Fruit fly (Drosophila melanogaster) whole organism, embryonic: Measurements from ENCODE around the gene GstD5.
A peak's percentile ranks its signal among the peaks of the same experiment; 100 is the strongest.

Source experiments
- CG10147 ChIP-seq: fragments of 200-800 bp; sonication (Bioruptor generic); optimal IDR thresholded peaks from 2 replicates; lab custom pipeline; 2019; ENCODE audit warnings: missing biosample characterization, mild to moderate bottlenecking, missing genetic modification characterization, moderate library complexity
- CG10267 ChIP-seq: fragments of 200-800 bp; sonication (Bioruptor generic); optimal IDR thresholded peaks from 2 replicates; lab custom pipeline; 2018; ENCODE audit warnings: missing biosample characterization, mild to moderate bottlenecking, missing genetic modification characterization, moderate library complexity
- CG10979 ChIP-seq: fragments of 200-800 bp; sonication (Bioruptor generic); optimal IDR thresholded peaks from 2 replicates; lab custom pipeline; 2018; ENCODE audit warnings: missing biosample characterization, mild to moderate bottlenecking, missing genetic modification characterization, moderate library complexity
- CG12391 ChIP-seq: fragments of 200-800 bp; sonication (Bioruptor generic); optimal IDR thresholded peaks from 3 replicates; lab custom pipeline; 2018; ENCODE audit warnings: missing biosample characterization, mild to moderate bottlenecking, missing genetic modification characterization, moderate library complexity
- CG13775 ChIP-seq: fragments of 200-800 bp; sonication (Bioruptor generic); optimal IDR thresholded peaks from 3 replicates; lab custom pipeline; 2017; ENCODE audit warnings: missing biosample characterization, mild to moderate bottlenecking, missing genetic modification characterization
- CG14860 ChIP-seq: fragments of 200-800 bp; sonication (Bioruptor generic); IDR thresholded peaks from 3 replicates; pipeline ENCODE4 v1.3.6; 2022; ENCODE audit warnings: missing biosample characterization, missing genetic modification characterization; ENCODE audit not compliant: partially characterized antibody
- CG15073 ChIP-seq: fragments of 200-800 bp; sonication (Bioruptor generic); optimal IDR thresholded peaks from 2 replicates; lab custom pipeline; 2016; ENCODE audit warnings: missing biosample characterization, missing genetic modification characterization
- CG1603 ChIP-seq: fragments of 200-800 bp; sonication (Bioruptor generic); optimal IDR thresholded peaks from 2 replicates; lab custom pipeline; 2019; ENCODE audit warnings: missing biosample characterization, mild to moderate bottlenecking, missing genetic modification characterization, moderate library complexity
- CG16813 ChIP-seq: fragments of 200-800 bp; sonication (Bioruptor generic); IDR thresholded peaks from 3 replicates; pipeline ENCODE4 v1.3.6; 2022; ENCODE audit warnings: missing biosample characterization, missing genetic modification characterization; ENCODE audit not compliant: partially characterized antibody
- CG16863 ChIP-seq: fragments of 200-800 bp; sonication (Bioruptor generic); optimal IDR thresholded peaks from 3 replicates; lab custom pipeline; 2016; ENCODE audit warnings: missing biosample characterization, missing genetic modification characterization
- CG17186 ChIP-seq: fragments of 200-800 bp; sonication (Bioruptor generic); optimal IDR thresholded peaks from 3 replicates; lab custom pipeline; 2017; ENCODE audit warnings: missing biosample characterization, missing genetic modification reagents, missing genetic modification characterization
- CG17612 ChIP-seq: fragments of 200-800 bp; sonication (Bioruptor generic); IDR thresholded peaks from 2 replicates; pipeline ENCODE4 v1.3.6; 2022; ENCODE audit warnings: missing biosample characterization, missing genetic modification characterization
- CG18599 ChIP-seq: fragments of 200-800 bp; sonication (Bioruptor generic); optimal IDR thresholded peaks from 3 replicates; lab custom pipeline; 2017; ENCODE audit warnings: missing biosample characterization, missing genetic modification characterization, mild to moderate bottlenecking, moderate library complexity, missing genetic modification reagents
- CG2712 ChIP-seq: fragments of 200-800 bp; optimal IDR thresholded peaks from 3 replicates; lab custom pipeline; 2019; ENCODE audit warnings: missing biosample characterization, mild to moderate bottlenecking, missing genetic modification characterization, moderate library complexity
- CG2875 ChIP-seq: fragments of 200-800 bp; sonication (Bioruptor generic); optimal IDR thresholded peaks from 2 replicates; lab custom pipeline; 2017; ENCODE audit warnings: missing biosample characterization, mild to moderate bottlenecking, missing genetic modification characterization, missing genetic modification reagents
- CG31388 ChIP-seq: fragments of 200-800 bp; sonication (Bioruptor generic); optimal IDR thresholded peaks from 2 replicates; lab custom pipeline; 2016; ENCODE audit warnings: missing biosample characterization, missing genetic modification characterization
- CG32767 ChIP-seq: fragments of 200-800 bp; sonication (Bioruptor generic); IDR thresholded peaks from 2 replicates; pipeline ENCODE4 v1.3.6; 2022; ENCODE audit warnings: missing biosample characterization, missing genetic modification characterization
- CG34422 ChIP-seq: fragments of 200-800 bp; sonication (Bioruptor generic); IDR thresholded peaks from 3 replicates; pipeline ENCODE4 v1.3.6; 2022; ENCODE audit warnings: missing biosample characterization, missing genetic modification characterization
- CG4404 ChIP-seq: fragments of 200-800 bp; sonication (Bioruptor generic); IDR thresholded peaks from 2 replicates; pipeline ENCODE4 v1.3.6; 2022; ENCODE audit warnings: missing biosample characterization, missing genetic modification characterization
- CG4424 ChIP-seq: fragments of 200-800 bp; sonication (Bioruptor generic); optimal IDR thresholded peaks from 3 replicates; lab custom pipeline; 2016; ENCODE audit warnings: missing biosample characterization, missing genetic modification characterization
- CG6791 ChIP-seq: fragments of 200-800 bp; sonication (Bioruptor generic); IDR thresholded peaks from 3 replicates; pipeline ENCODE4 v1.3.6; 2022; ENCODE audit warnings: missing biosample characterization, missing genetic modification characterization; ENCODE audit not compliant: partially characterized antibody
- CG7745 ChIP-seq: fragments of 200-800 bp; sonication (Bioruptor generic); optimal IDR thresholded peaks from 2 replicates; lab custom pipeline; 2018; ENCODE audit warnings: missing biosample characterization, mild to moderate bottlenecking, missing genetic modification characterization, moderate library complexity
- CG8924 ChIP-seq: fragments of 200-800 bp; optimal IDR thresholded peaks from 3 replicates; lab custom pipeline; 2019; ENCODE audit warnings: missing biosample characterization, mild to moderate bottlenecking, missing genetic modification characterization, moderate library complexity
- CG9727 ChIP-seq: fragments of 200-800 bp; sonication (Bioruptor generic); optimal IDR thresholded peaks from 3 replicates; lab custom pipeline; 2017; ENCODE audit warnings: missing biosample characterization, mild to moderate bottlenecking, missing genetic modification characterization
- CG9817 ChIP-seq: fragments of 200-800 bp; sonication (Bioruptor generic); optimal IDR thresholded peaks from 2 replicates; lab custom pipeline; 2018; ENCODE audit warnings: missing biosample characterization, mild to moderate bottlenecking, missing genetic modification characterization, moderate library complexity
- CHES-1-like ChIP-seq: fragments of 200-800 bp; sonication (Bioruptor generic); optimal IDR thresholded peaks from 2 replicates; lab custom pipeline; 2016; ENCODE audit warnings: missing biosample characterization, missing genetic modification characterization
- Chrac-16 ChIP-seq: fragments of 200-800 bp; sonication (Bioruptor generic); optimal IDR thresholded peaks from 3 replicates; lab custom pipeline; 2016; ENCODE audit warnings: missing biosample characterization, missing genetic modification characterization
- CoRest ChIP-seq: fragments of 200-800 bp; sonication (Bioruptor generic); optimal IDR thresholded peaks from 3 replicates; lab custom pipeline; 2018; ENCODE audit warnings: missing biosample characterization, mild to moderate bottlenecking, missing genetic modification characterization, moderate library complexity
- HLH3B ChIP-seq: fragments of 200-800 bp; sonication (Bioruptor generic); IDR thresholded peaks from 2 replicates; pipeline ENCODE4 v1.3.6; 2022; ENCODE audit warnings: missing biosample characterization, missing genetic modification characterization
- NFAT ChIP-seq: fragments of 200-800 bp; sonication (Bioruptor generic); IDR thresholded peaks from 2 replicates; pipeline ENCODE4 v1.3.6; 2022; ENCODE audit warnings: missing biosample characterization, missing genetic modification characterization
- Rfx ChIP-seq: fragments of 200-800 bp; sonication (Bioruptor generic); IDR thresholded peaks from 2 replicates; pipeline ENCODE4 v1.3.6; 2022; ENCODE audit warnings: missing biosample characterization, missing genetic modification characterization
- TFAM ChIP-seq: fragments of 200-800 bp; sonication (Bioruptor generic); optimal IDR thresholded peaks from 2 replicates; lab custom pipeline; 2017; ENCODE audit warnings: missing biosample characterization, missing genetic modification characterization, inconsistent platforms
- YL-1 ChIP-seq: fragments of 200-800 bp; sonication (Bioruptor generic); optimal IDR thresholded peaks from 3 replicates; lab custom pipeline; 2017; ENCODE audit warnings: missing biosample characterization, mild to moderate bottlenecking, missing genetic modification characterization
- abd-A ChIP-seq: fragments of 200-800 bp; sonication (Bioruptor generic); optimal IDR thresholded peaks from 3 replicates; lab custom pipeline; 2019; ENCODE audit warnings: missing biosample characterization, mild to moderate bottlenecking, missing genetic modification characterization, moderate library complexity
- ato ChIP-seq: fragments of 200-800 bp; sonication (Bioruptor generic); IDR thresholded peaks from 2 replicates; pipeline ENCODE4 v1.3.6; 2022; ENCODE audit warnings: missing biosample characterization, missing genetic modification characterization; ENCODE audit not compliant: partially characterized antibody
- crol ChIP-seq: fragments of 200-800 bp; sonication (Bioruptor generic); IDR thresholded peaks from 2 replicates; pipeline ENCODE4 v1.3.6; 2022; ENCODE audit warnings: missing biosample characterization, missing genetic modification characterization
- ems ChIP-seq: fragments of 200-800 bp; sonication (Bioruptor generic); optimal IDR thresholded peaks from 3 replicates; lab custom pipeline; 2016; ENCODE audit warnings: missing biosample characterization, missing genetic modification characterization
- eyg ChIP-seq: fragments of 200-800 bp; sonication (Bioruptor generic); optimal IDR thresholded peaks from 3 replicates; lab custom pipeline; 2016; ENCODE audit warnings: missing biosample characterization, missing genetic modification characterization
- fd102C ChIP-seq: fragments of 200-800 bp; sonication (Bioruptor generic); optimal IDR thresholded peaks from 2 replicates; lab custom pipeline; 2018; ENCODE audit warnings: missing biosample characterization, mild to moderate bottlenecking, missing genetic modification characterization, moderate library complexity
- ham ChIP-seq: fragments of 200-800 bp; sonication (Bioruptor generic); IDR thresholded peaks from 2 replicates; pipeline ENCODE4 v1.3.6; 2022; ENCODE audit warnings: missing biosample characterization, missing genetic modification characterization
- hb ChIP-seq: fragments of 200-800 bp; sonication (Bioruptor generic); IDR thresholded peaks from 3 replicates; pipeline ENCODE4 v1.3.6; 2022; ENCODE audit warnings: missing biosample characterization, missing genetic modification characterization; ENCODE audit not compliant: partially characterized antibody
- jing ChIP-seq: fragments of 200-800 bp; sonication (Bioruptor generic); optimal IDR thresholded peaks from 2 replicates; lab custom pipeline; 2018; ENCODE audit warnings: missing biosample characterization, mild to moderate bottlenecking, missing genetic modification characterization
- jumu ChIP-seq: fragments of 200-800 bp; sonication (Bioruptor generic); optimal IDR thresholded peaks from 3 replicates; lab custom pipeline; 2016; ENCODE audit warnings: missing biosample characterization, missing genetic modification characterization
- phol ChIP-seq: fragments of 200-800 bp; sonication (Bioruptor generic); optimal IDR thresholded peaks from 3 replicates; lab custom pipeline; 2018; ENCODE audit warnings: missing biosample characterization, mild to moderate bottlenecking, missing genetic modification characterization, moderate library complexity
- sd ChIP-seq: fragments of 200-800 bp; sonication (Bioruptor generic); optimal IDR thresholded peaks from 3 replicates; lab custom pipeline; 2018; ENCODE audit warnings: missing biosample characterization, mild to moderate bottlenecking, missing genetic modification characterization, moderate library complexity
- seq ChIP-seq: fragments of 200-800 bp; sonication (Bioruptor generic); IDR thresholded peaks from 2 replicates; pipeline ENCODE4 v1.3.6; 2022; ENCODE audit warnings: missing biosample characterization, missing genetic modification characterization
- stwl ChIP-seq: fragments of 200-800 bp; sonication (Bioruptor generic); optimal IDR thresholded peaks from 3 replicates; lab custom pipeline; 2018; ENCODE audit warnings: missing biosample characterization, mild to moderate bottlenecking, missing genetic modification characterization, moderate library complexity
- tgo ChIP-seq: fragments of 200-800 bp; sonication (Bioruptor generic); IDR thresholded peaks from 3 replicates; pipeline ENCODE4 v1.3.6; 2022; ENCODE audit warnings: missing biosample characterization, missing genetic modification characterization
- vfl ChIP-seq: fragments of 200-800 bp; sonication (Bioruptor generic); optimal IDR thresholded peaks from 2 replicates; lab custom pipeline; 2016; ENCODE audit warnings: missing biosample characterization, missing genetic modification characterization
- z ChIP-seq: fragments of 200-800 bp; sonication (Bioruptor generic); IDR thresholded peaks from 3 replicates; pipeline ENCODE4 v1.3.6; 2022; ENCODE audit warnings: missing biosample characterization, missing genetic modification characterization
- zen2 ChIP-seq: fragments of 200-800 bp; sonication (Bioruptor generic); IDR thresholded peaks from 3 replicates; pipeline ENCODE4 v1.3.6; 2022; ENCODE audit warnings: missing biosample characterization, missing genetic modification characterization; ENCODE audit not compliant: partially characterized antibody

The GstD5 gene

DNA sequence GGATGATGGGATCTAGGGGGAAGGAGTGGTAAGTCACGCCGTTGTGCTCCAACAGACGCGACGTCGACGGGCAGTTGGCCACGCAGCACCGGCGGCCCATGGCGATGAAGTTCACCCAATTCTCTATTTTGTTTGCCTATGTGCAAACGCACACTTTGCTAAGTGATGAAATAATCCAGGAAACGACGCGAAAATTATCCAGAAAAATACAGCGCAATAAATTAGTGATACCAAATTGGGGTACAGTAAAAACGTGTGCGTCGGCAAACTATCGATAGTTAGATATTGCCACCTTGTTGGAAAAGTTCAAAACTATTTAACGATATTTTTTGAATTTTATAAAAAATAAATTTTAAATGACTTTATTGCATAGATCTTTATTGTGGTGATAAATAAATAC, 19.5 kb upstream of the GstD5 start, which contains the start of gene MBD-R2 (continued):
- TF ChIP-seq CG31388: no peak
- TF ChIP-seq CHES-1-like (GFP tag; lab: Kevin White, UChicago): no peak
- 0 out of 3 replicates have a peak, but pooled peaks have one; percentile 38 for TF ChIP-seq CG34422 (GFP tag; lab: Robert Waterston, UW)
- TF ChIP-seq CG9817 (tag; lab: Kevin White, UChicago): no peak
- TF ChIP-seq jing (GFP tag; lab: Kevin White, UChicago): no peak
- peak; percentile 69 for TF ChIP-seq CG16813 (GFP tag; lab: Robert Waterston, UW)
- TF ChIP-seq ato (GFP tag; lab: Robert Waterston, UW): no peak; the same call in none of the 2 replicates
- peak; percentile 39 for TF ChIP-seq CG1603 (tag; lab: Kevin White, UChicago)
- no peak for TF ChIP-seq ham
- TF ChIP-seq CG2712 (tag; lab: Kevin White, UChicago): peak; percentile 38
- no peak for TF ChIP-seq ems (GFP tag; lab: Kevin White, UChicago)
- TF ChIP-seq tgo (GFP tag; lab: Robert Waterston, UW): no peak
- no peak for TF ChIP-seq CG17612 (GFP tag; lab: Robert Waterston, UW)
- TF ChIP-seq HLH3B (GFP tag; lab: Robert Waterston, UW): no peak
- TF ChIP-seq Chrac-16 (GFP tag; lab: Kevin White, UChicago): no peak
- 0 out of 3 replicates have a peak, but pooled peaks have one; percentile 34 for TF ChIP-seq CG6791
- TF ChIP-seq CG12391: peak; percentile 34
- TF ChIP-seq stwl (tag; lab: Kevin White, UChicago): peak; percentile 65
- no peak for TF ChIP-seq eyg
- TF ChIP-seq vfl (GFP tag; lab: Kevin White, UChicago): no peak
- TF ChIP-seq CG18599: no peak
- peak; percentile 89 for TF ChIP-seq crol (GFP tag; lab: Robert Waterston, UW)
- TF ChIP-seq CG15073 (GFP tag; lab: Kevin White, UChicago): no peak
- TF ChIP-seq CG7745 (tag; lab: Kevin White, UChicago): no peak
- TF ChIP-seq CG2875 (GFP tag; lab: Kevin White, UChicago): no peak
- peak; percentile 19 for TF ChIP-seq CoRest (tag; lab: Kevin White, UChicago)
- TF ChIP-seq TFAM (GFP tag; lab: Kevin White, UChicago): no peak
- TF ChIP-seq CG14860 (GFP tag; lab: Robert Waterston, UW): 0 out of 3 replicates have a peak, but pooled peaks have one; percentile 37
- peak; percentile 87 for TF ChIP-seq YL-1 (GFP tag; lab: Kevin White, UChicago)
- TF ChIP-seq CG13775: no peak
- no peak for TF ChIP-seq sd (tag; lab: Kevin White, UChicago)
- TF ChIP-seq hb (GFP tag; lab: Robert Waterston, UW): no peak; the same call in 2 of the 3 replicates
- TF ChIP-seq z: no peak
- peak; percentile 51 for TF ChIP-seq CG17186 (GFP tag; lab: Kevin White, UChicago)

DNA sequence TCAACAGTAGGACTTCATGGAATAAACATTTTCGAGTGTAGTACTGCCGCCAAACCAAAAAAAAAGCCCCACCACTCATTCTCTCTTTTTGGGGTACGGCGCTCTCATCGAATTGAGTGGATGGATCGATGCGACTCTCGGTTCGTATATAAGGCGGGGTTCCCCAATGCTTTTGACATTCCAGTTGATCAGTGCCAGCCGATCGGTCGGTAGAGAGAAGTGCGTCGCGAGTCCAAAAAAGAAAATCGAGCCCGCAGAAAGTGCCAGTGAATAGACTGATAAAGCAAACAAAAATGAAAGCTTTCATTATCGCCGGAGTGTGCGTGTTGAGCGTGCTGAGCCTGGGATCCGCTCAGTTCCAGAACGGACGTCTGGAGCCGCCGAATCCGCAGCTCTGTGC, 15.7 kb upstream of the GstD5 start, which contains the start of gene CG4115:
TSS of gene CG4115 (plus strand) at position 172 of the 400 bp plus-strand sequence.
- TF ChIP-seq fd102C: no peak
- TF ChIP-seq CG10979 (tag; lab: Kevin White, UChicago): no peak
- TF ChIP-seq CG10147 (GFP tag; lab: Kevin White, UChicago): no peak
- TF ChIP-seq CG32767 (GFP tag; lab: Robert Waterston, UW): no peak
- no peak for TF ChIP-seq CG16863 (GFP tag; lab: Kevin White, UChicago)
- TF ChIP-seq CG4424 (GFP tag; lab: Kevin White, UChicago): no peak
- no peak for TF ChIP-seq NFAT (GFP tag; lab: Robert Waterston, UW)
- no peak for TF ChIP-seq jumu (GFP tag; lab: Kevin White, UChicago)
- TF ChIP-seq CG10267: no peak
- TF ChIP-seq CG4404 (GFP tag; lab: Robert Waterston, UW): no peak
- no peak for TF ChIP-seq zen2 (GFP tag; lab: Robert Waterston, UW)
- peak; percentile 16; the same call in 1 of the 2 replicates for TF ChIP-seq Rfx
- TF ChIP-seq seq (GFP tag; lab: Robert Waterston, UW): no peak
- no peak for TF ChIP-seq phol (tag; lab: Kevin White, UChicago)
- no peak for TF ChIP-seq CG9727 (GFP tag; lab: Kevin White, UChicago)
- TF ChIP-seq abd-A (tag; lab: Kevin White, UChicago): no peak
- TF ChIP-seq CG8924 (tag; lab: Kevin White, UChicago): no peak
